Worm (Caenorhabditis elegans) whole organism, L4 larva: ENCODE measurements around the gene npr-36.

Experiments used
- F49E8.2 ChIP-seq: sonication (generic microtip); optimal IDR thresholded peaks from 2 replicates; lab custom pipeline; 2016; ENCODE audit warnings: missing compliant biosample characterization, mild to moderate bottlenecking, missing genetic modification characterization, borderline replicate concordance
- Y48G9A.11 ChIP-seq: fragments of 200-800 bp; sonication (Bioruptor generic); IDR thresholded peaks from 2 replicates; pipeline ENCODE4 v1.3.6; 2022; ENCODE audit warnings: missing genetic modification reagents, missing genetic modification characterization, missing compliant biosample characterization
- ces-1 ChIP-seq: fragments of 150-350 bp; sonication (generic microtip); optimal IDR thresholded peaks from 4 replicates; lab custom pipeline; 2014; ENCODE audit warnings: missing biosample characterization, missing genetic modification reagents, missing genetic modification characterization
- ctbp-1 ChIP-seq: fragments of 200-800 bp; sonication (Bioruptor generic); IDR thresholded peaks from 2 replicates; pipeline ENCODE4 v1.3.6; 2022; ENCODE audit warnings: missing genetic modification reagents, missing genetic modification characterization, missing compliant biosample characterization
- dpl-1 ChIP-seq: fragments of 150-350 bp; optimal IDR thresholded peaks from 2 replicates; lab custom pipeline; 2014; ENCODE audit warnings: missing biosample characterization, missing genetic modification reagents, missing genetic modification characterization
- dve-1 ChIP-seq: sonication (generic microtip); optimal IDR thresholded peaks from 2 replicates; lab custom pipeline; 2017; ENCODE audit warnings: antibody characterized with exemption, mild to moderate bottlenecking, missing genetic modification characterization, missing compliant biosample characterization; ENCODE audit not compliant: insufficient read depth
- hmg-1.1 ChIP-seq: fragments of 200-800 bp; sonication (Bioruptor generic); IDR thresholded peaks from 2 replicates; pipeline ENCODE4 v1.3.6; 2022; ENCODE audit warnings: missing genetic modification reagents, missing genetic modification characterization, missing compliant biosample characterization
- lsy-2 ChIP-seq, 2 experiments: fragments of 150-350 bp in 1 of 2; sonication (generic microtip) in 1 of 2; optimal IDR thresholded peaks; 2 replicates each; lab custom pipeline; 2014 to 2017; ENCODE audit warnings: missing biosample characterization in 2 of 2, missing genetic modification characterization in 2 of 2
- mep-1 ChIP-seq: fragments of 150-350 bp; sonication (generic microtip); optimal IDR thresholded peaks from 3 replicates; lab custom pipeline; 2014; ENCODE audit warnings: missing biosample characterization, missing genetic modification characterization
- nhr-41 ChIP-seq: fragments of 200-800 bp; sonication (Bioruptor generic); IDR thresholded peaks from 2 replicates; pipeline ENCODE4 v1.3.6; 2022; ENCODE audit warnings: missing genetic modification reagents, missing genetic modification characterization, missing compliant biosample characterization
- nhr-76 ChIP-seq: fragments of 150-350 bp; optimal IDR thresholded peaks from 2 replicates; lab custom pipeline; 2014; ENCODE audit warnings: missing biosample characterization, missing genetic modification characterization
- nhr-77 ChIP-seq: fragments of 150-350 bp; optimal IDR thresholded peaks from 2 replicates; lab custom pipeline; 2014; ENCODE audit warnings: missing biosample characterization, missing genetic modification characterization
- snpc-4 ChIP-seq: fragments of 150-350 bp; optimal IDR thresholded peaks from 2 replicates; lab custom pipeline; 2014; ENCODE audit warnings: missing biosample characterization, missing genetic modification characterization
- unc-62 ChIP-seq, 3 experiments: fragments of 150-350 bp in 1 of 3; sonication (generic microtip); optimal IDR thresholded peaks in 2 of 3; peaks in 1 of 3; 1 replicate in 1 of 3; 2 replicates in 2 of 3; lab custom pipeline; 2014 to 2017; ENCODE audit warnings: missing biosample characterization in 3 of 3, missing genetic modification characterization in 3 of 3, missing genetic modification reagents in 3 of 3, missing genotype in 1 of 3

DNA sequence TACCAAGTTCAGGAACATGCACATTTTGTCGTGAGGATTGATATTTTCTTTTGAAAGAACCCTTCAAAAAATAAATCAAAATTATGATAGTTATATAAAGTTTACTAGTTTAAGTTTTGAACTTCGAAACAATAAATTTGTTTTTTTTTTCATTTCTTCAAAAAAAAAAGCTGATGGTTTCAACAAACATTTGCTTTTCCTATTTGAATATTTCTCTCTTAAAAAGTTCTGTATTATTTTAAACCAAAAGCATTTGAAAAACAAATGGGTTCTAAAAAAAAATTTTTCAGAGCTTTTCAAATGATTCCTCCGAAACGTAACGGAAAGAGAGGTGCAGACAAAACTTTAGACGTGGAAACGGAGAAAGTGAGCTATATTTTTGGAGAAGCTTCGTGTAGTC lies 19.1 kb upstream of the npr-36 start, which contains the start of gene C53C11.1:
- TF ChIP-seq ces-1 (GFP tag; lab: Kevin White, UChicago) (no peak), ctbp-1 (GFP tag; lab: Robert Waterston, UW) (no peak), unc-62 (GFP tag; optimal IDR thresholded peaks at IDR 0.05 in 1 of 2; lab: Kevin White, UChicago) (no peak), unc-62 (tag; optimal IDR thresholded peaks at IDR 0.05; lab: Kevin White, UChicago) (no peak), lsy-2 (tag; optimal IDR thresholded peaks at IDR 0.05; lab: Kevin White, UChicago) (no peak), nhr-76 (no peak), Y48G9A.11 (GFP tag; lab: Robert Waterston, UW) (no peak), nhr-41 (GFP tag; lab: Robert Waterston, UW) (no peak), snpc-4 (tag; lab: Kevin White, UChicago) (no peak), dpl-1 (no peak), mep-1 (no peak), F49E8.2 (tag; lab: Kevin White, UChicago) (no peak), nhr-77 (tag; lab: Kevin White, UChicago) (no peak), hmg-1.1 (no peak), dve-1 (tag; lab: Kevin White, UChicago) (no peak)
